Fruit fly (Drosophila melanogaster) whole organism, embryonic: ENCODE measurements around the gene CG6048.
A peak's percentile ranks its signal among the peaks of the same experiment; 100 is the strongest.

Experiments
- Atf3 ChIP-seq: fragments of 200-800 bp; sonication (Bioruptor generic); optimal IDR thresholded peaks from 3 replicates; lab custom pipeline; 2016; ENCODE audit warnings: missing biosample characterization, missing genetic modification characterization
- B-H1 ChIP-seq: fragments of 200-800 bp; sonication (Bioruptor generic); IDR thresholded peaks from 3 replicates; pipeline ENCODE4 v1.3.6; 2022; ENCODE audit warnings: missing biosample characterization, missing genetic modification characterization
- B-H2 ChIP-seq: fragments of 200-800 bp; sonication (Bioruptor generic); optimal IDR thresholded peaks from 2 replicates; lab custom pipeline; 2018; ENCODE audit warnings: missing biosample characterization, mild to moderate bottlenecking, missing genetic modification characterization
- Bgb ChIP-seq: fragments of 200-800 bp; sonication (Bioruptor generic); IDR thresholded peaks from 2 replicates; pipeline ENCODE4 v1.3.6; 2022; ENCODE audit warnings: missing biosample characterization, missing genetic modification characterization; ENCODE audit not compliant: partially characterized antibody
- CG12219 ChIP-seq: fragments of 200-800 bp; sonication (Bioruptor generic); optimal IDR thresholded peaks from 3 replicates; lab custom pipeline; 2018; ENCODE audit warnings: missing biosample characterization, mild to moderate bottlenecking, missing genetic modification characterization
- CG12299 ChIP-seq: fragments of 200-800 bp; sonication (Bioruptor generic); optimal IDR thresholded peaks from 2 replicates; lab custom pipeline; 2018; ENCODE audit warnings: missing biosample characterization, mild to moderate bottlenecking, missing genetic modification characterization
- CG15514 ChIP-seq: fragments of 200-800 bp; sonication (Bioruptor generic); optimal IDR thresholded peaks from 3 replicates; lab custom pipeline; 2017; ENCODE audit warnings: missing biosample characterization, missing genetic modification characterization, mild to moderate bottlenecking, moderate library complexity, missing genetic modification reagents
- CG1602 ChIP-seq: fragments of 200-800 bp; sonication (Bioruptor generic); optimal IDR thresholded peaks from 3 replicates; lab custom pipeline; 2016; ENCODE audit warnings: missing biosample characterization, missing genetic modification characterization
- CG16813 ChIP-seq: fragments of 200-800 bp; sonication (Bioruptor generic); IDR thresholded peaks from 3 replicates; pipeline ENCODE4 v1.3.6; 2022; ENCODE audit warnings: missing biosample characterization, missing genetic modification characterization; ENCODE audit not compliant: partially characterized antibody
- CG16863 ChIP-seq: fragments of 200-800 bp; sonication (Bioruptor generic); optimal IDR thresholded peaks from 3 replicates; lab custom pipeline; 2016; ENCODE audit warnings: missing biosample characterization, missing genetic modification characterization
- CG2129 ChIP-seq: fragments of 200-800 bp; sonication (Bioruptor generic); IDR thresholded peaks from 2 replicates; pipeline ENCODE4 v1.3.6; 2022; ENCODE audit warnings: missing biosample characterization, missing genetic modification characterization; ENCODE audit not compliant: partially characterized antibody
- CG3065 ChIP-seq: fragments of 200-800 bp; sonication (Bioruptor generic); optimal IDR thresholded peaks from 2 replicates; lab custom pipeline; 2016; ENCODE audit warnings: missing biosample characterization, missing genetic modification characterization
- CG32772 ChIP-seq: fragments of 200-800 bp; sonication (Bioruptor generic); IDR thresholded peaks from 2 replicates; pipeline ENCODE4 v1.3.6; 2022; ENCODE audit warnings: missing biosample characterization, missing genetic modification characterization
- CG34224 ChIP-seq: fragments of 200-800 bp; sonication (Bioruptor generic); IDR thresholded peaks from 3 replicates; pipeline ENCODE4 v1.3.6; 2022; ENCODE audit warnings: missing biosample characterization, missing genetic modification characterization; ENCODE audit not compliant: partially characterized antibody
- CG43689 ChIP-seq: fragments of 200-800 bp; sonication (Bioruptor generic); IDR thresholded peaks from 2 replicates; pipeline ENCODE4 v1.3.6; 2022; ENCODE audit warnings: missing biosample characterization, missing genetic modification characterization
- CG5953 ChIP-seq: fragments of 200-800 bp; sonication (Bioruptor generic); IDR thresholded peaks from 2 replicates; pipeline ENCODE4 v1.3.6; 2022; ENCODE audit warnings: missing biosample characterization, missing genetic modification characterization
- CG6765 ChIP-seq: fragments of 200-800 bp; sonication (Bioruptor generic); optimal IDR thresholded peaks from 3 replicates; lab custom pipeline; 2017; ENCODE audit warnings: missing biosample characterization, mild to moderate bottlenecking, missing genetic modification characterization
- CG8281 ChIP-seq: fragments of 200-800 bp; sonication (Bioruptor generic); optimal IDR thresholded peaks from 2 replicates; lab custom pipeline; 2018; ENCODE audit warnings: missing biosample characterization, mild to moderate bottlenecking, missing genetic modification characterization, moderate library complexity
- Camta ChIP-seq: fragments of 200-800 bp; sonication (Bioruptor generic); optimal IDR thresholded peaks from 2 replicates; lab custom pipeline; 2016; ENCODE audit warnings: missing biosample characterization, missing genetic modification characterization
- CkIIα-i1 ChIP-seq: fragments of 200-800 bp; sonication (Bioruptor generic); IDR thresholded peaks from 2 replicates; pipeline ENCODE4 v1.3.6; 2022; ENCODE audit warnings: missing biosample characterization, missing genetic modification characterization
- Deaf1 ChIP-seq: fragments of 200-800 bp; optimal IDR thresholded peaks from 3 replicates; lab custom pipeline; 2019; ENCODE audit warnings: missing biosample characterization, mild to moderate bottlenecking, missing genetic modification characterization, moderate library complexity
- Dek ChIP-seq: fragments of 200-800 bp; sonication (Bioruptor generic); optimal IDR thresholded peaks from 3 replicates; lab custom pipeline; 2019; ENCODE audit warnings: missing biosample characterization, mild to moderate bottlenecking, missing genetic modification characterization, moderate library complexity
- Dfd ChIP-seq, 2 experiments: fragments of >200 bp; optimal IDR thresholded peaks; 2 replicates each; lab custom pipeline; 2017; ENCODE audit warnings: missing biosample characterization in 2 of 2, missing genetic modification characterization in 2 of 2
- Elba2 ChIP-seq: fragments of 200-800 bp; sonication (Bioruptor generic); optimal IDR thresholded peaks from 3 replicates; lab custom pipeline; 2016; ENCODE audit warnings: missing biosample characterization, missing genetic modification characterization
- Ets65A ChIP-seq: fragments of 200-800 bp; sonication (Bioruptor generic); peaks from one replicate; lab custom pipeline; 2016; ENCODE audit warnings: missing biosample characterization, missing genetic modification characterization
- HLH4C ChIP-seq: fragments of 200-800 bp; sonication (Bioruptor generic); IDR thresholded peaks from 3 replicates; pipeline ENCODE4 v1.3.6; 2022; ENCODE audit warnings: missing biosample characterization, missing genetic modification characterization; ENCODE audit not compliant: partially characterized antibody
- HLHmδ ChIP-seq: fragments of 200-800 bp; sonication (Bioruptor generic); optimal IDR thresholded peaks from 2 replicates; lab custom pipeline; 2018; ENCODE audit warnings: missing biosample characterization, mild to moderate bottlenecking, missing genetic modification characterization, moderate library complexity
- Oaz ChIP-seq: fragments of 200-800 bp; sonication (Bioruptor generic); IDR thresholded peaks from 2 replicates; pipeline ENCODE4 v1.3.6; 2022; ENCODE audit warnings: missing biosample characterization, missing genetic modification characterization
- Ptx1 ChIP-seq: fragments of 200-800 bp; sonication (Bioruptor generic); IDR thresholded peaks from 2 replicates; pipeline ENCODE4 v1.3.6; 2022; ENCODE audit warnings: missing biosample characterization, missing genetic modification characterization
- Rfx ChIP-seq: fragments of 200-800 bp; sonication (Bioruptor generic); IDR thresholded peaks from 2 replicates; pipeline ENCODE4 v1.3.6; 2022; ENCODE audit warnings: missing biosample characterization, missing genetic modification characterization
- Six4 ChIP-seq: fragments of 200-800 bp; sonication (Bioruptor generic); optimal IDR thresholded peaks from 2 replicates; lab custom pipeline; 2016; ENCODE audit warnings: missing biosample characterization, missing genetic modification characterization
- Trl ChIP-seq, 3 experiments: fragments of >200 bp in 2 of 3; fragments of 200-800 bp in 1 of 3; sonication (Bioruptor generic) in 1 of 3; optimal IDR thresholded peaks; 2 replicates in 1 of 3; 3 replicates in 2 of 3; lab custom pipeline; 2016 to 2017; ENCODE audit warnings: missing biosample characterization in 1 of 3, missing genetic modification characterization in 1 of 3
- Xbp1 ChIP-seq: fragments of 200-800 bp; sonication (Bioruptor generic); optimal IDR thresholded peaks from 3 replicates; lab custom pipeline; 2016; ENCODE audit warnings: missing biosample characterization, mild to moderate bottlenecking, missing genetic modification characterization
- ab ChIP-seq: fragments of 200-800 bp; sonication (Bioruptor generic); optimal IDR thresholded peaks from 2 replicates; lab custom pipeline; 2016; ENCODE audit warnings: missing biosample characterization, missing genetic modification characterization
- dm ChIP-seq: fragments of 200-800 bp; sonication (Bioruptor generic); optimal IDR thresholded peaks from 3 replicates; lab custom pipeline; 2016; ENCODE audit warnings: missing biosample characterization, missing genetic modification characterization
- ewg ChIP-seq: fragments of 200-800 bp; sonication (Bioruptor generic); optimal IDR thresholded peaks from 3 replicates; lab custom pipeline; 2017; ENCODE audit warnings: mild to moderate bottlenecking, missing biosample characterization, missing genetic modification reagents, missing genetic modification characterization
- gfzf ChIP-seq: fragments of 200-800 bp; sonication (Bioruptor generic); optimal IDR thresholded peaks from 2 replicates; lab custom pipeline; 2016; ENCODE audit warnings: missing biosample characterization, mild to moderate bottlenecking, missing genetic modification characterization, moderate library complexity
- gt ChIP-seq: fragments of 200-800 bp; sonication (Bioruptor generic); IDR thresholded peaks from 2 replicates; pipeline ENCODE4 v1.3.6; 2022; ENCODE audit warnings: missing biosample characterization, missing genetic modification characterization
- kay ChIP-seq: fragments of 200-800 bp; sonication (Bioruptor generic); optimal IDR thresholded peaks from 2 replicates; lab custom pipeline; 2016; ENCODE audit warnings: missing biosample characterization, missing genetic modification characterization
- luna ChIP-seq: fragments of 200-800 bp; sonication (Bioruptor generic); optimal IDR thresholded peaks from 2 replicates; lab custom pipeline; 2016; ENCODE audit warnings: missing biosample characterization, missing genetic modification characterization
- mirr ChIP-seq: fragments of 200-800 bp; sonication (Bioruptor generic); optimal IDR thresholded peaks from 3 replicates; lab custom pipeline; 2018; ENCODE audit warnings: missing biosample characterization, mild to moderate bottlenecking, missing genetic modification characterization
- pb ChIP-seq: fragments of 200-800 bp; sonication (Bioruptor generic); optimal IDR thresholded peaks from 3 replicates; lab custom pipeline; 2016; ENCODE audit warnings: missing biosample characterization, missing genetic modification characterization
- sc ChIP-seq, 3 experiments: fragments of >200 bp in 2 of 3; fragments of 200-800 bp in 1 of 3; sonication (Bioruptor generic) in 1 of 3; optimal IDR thresholded peaks; 2 replicates in 2 of 3; 3 replicates in 1 of 3; lab custom pipeline; 2017; ENCODE audit warnings: mild to moderate bottlenecking in 1 of 3, missing biosample characterization in 1 of 3, missing genetic modification characterization in 1 of 3, missing genetic modification reagents in 1 of 3
- sens ChIP-seq: fragments of 200-800 bp; sonication (Bioruptor generic); peaks from one replicate; lab custom pipeline; 2016; ENCODE audit warnings: missing biosample characterization, missing genetic modification characterization
- sim ChIP-seq: fragments of 200-800 bp; sonication (Bioruptor generic); IDR thresholded peaks from 2 replicates; pipeline ENCODE4 v1.3.6; 2022; ENCODE audit warnings: missing biosample characterization, missing genetic modification characterization
- toy ChIP-seq: fragments of 200-800 bp; sonication (Bioruptor generic); IDR thresholded peaks from 2 replicates; pipeline ENCODE4 v1.3.6; 2022; ENCODE audit warnings: missing biosample characterization, missing genetic modification characterization
- vvl ChIP-seq: fragments of 200-800 bp; sonication (Bioruptor generic); IDR thresholded peaks from 2 replicates; pipeline ENCODE4 v1.3.6; 2022; ENCODE audit warnings: missing biosample characterization, missing genetic modification characterization
- wor ChIP-seq: fragments of 200-800 bp; sonication (Bioruptor generic); IDR thresholded peaks from 2 replicates; pipeline ENCODE4 v1.3.6; 2022; ENCODE audit warnings: missing biosample characterization, missing genetic modification characterization
- z ChIP-seq: fragments of 200-800 bp; sonication (Bioruptor generic); IDR thresholded peaks from 3 replicates; pipeline ENCODE4 v1.3.6; 2022; ENCODE audit warnings: missing biosample characterization, missing genetic modification characterization
- zen2 ChIP-seq: fragments of 200-800 bp; sonication (Bioruptor generic); IDR thresholded peaks from 3 replicates; pipeline ENCODE4 v1.3.6; 2022; ENCODE audit warnings: missing biosample characterization, missing genetic modification characterization; ENCODE audit not compliant: partially characterized antibody
- zfh1 ChIP-seq: fragments of 200-800 bp; sonication (Bioruptor generic); IDR thresholded peaks from 3 replicates; pipeline ENCODE4 v1.3.6; 2022; ENCODE audit warnings: missing biosample characterization, missing genetic modification characterization

CG6048 gene

DNA sequence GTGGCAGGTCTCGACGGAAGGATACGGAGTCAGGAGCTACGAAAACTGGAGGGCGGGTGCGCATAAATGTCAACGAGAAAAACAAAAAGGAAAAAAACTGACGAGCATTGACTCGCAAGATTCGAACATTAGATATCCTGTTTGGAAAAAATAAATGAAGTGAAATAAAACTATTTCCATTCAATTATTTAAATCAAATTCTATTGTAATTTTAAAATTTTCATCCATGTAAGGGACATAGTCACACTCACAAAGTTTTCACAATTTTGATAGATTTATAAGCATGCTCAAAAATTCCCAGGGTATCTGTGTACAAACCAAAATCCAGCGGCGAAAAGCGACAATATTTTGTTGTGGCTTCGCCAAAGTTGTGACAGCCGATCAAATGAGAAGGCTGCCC is 43.6 kb downstream of the CG6048 start (continued):
- TF ChIP-seq sim (GFP tag; lab: Robert Waterston, UW) (peak; percentile 43; the same call in 1 of the 2 replicates), ewg (GFP tag; lab: Kevin White, UChicago) (no peak), toy (GFP tag; lab: Robert Waterston, UW) (no peak), zfh1 (peak; percentile 46; the same call in 1 of the 3 replicates), Ptx1 (GFP tag; lab: Robert Waterston, UW) (peak; percentile 26; the same call in 1 of the 2 replicates), wor (GFP tag; lab: Robert Waterston, UW) (peak; percentile 13; the same call in 1 of the 2 replicates), Bgb (GFP tag; lab: Robert Waterston, UW) (no peak), vvl (no peak), sc (optimal IDR thresholded peaks at IDR 0.05; lab: Kevin White, UChicago) (no peak), sc (GFP tag; optimal IDR thresholded peaks at IDR 0.05; lab: Kevin White, UChicago) (no peak), sens (GFP tag; lab: Kevin White, UChicago) (peak; percentile 78), CG16813 (GFP tag; lab: Robert Waterston, UW) (no peak), CG16863 (GFP tag; lab: Kevin White, UChicago) (no peak), HLHmδ (GFP tag; lab: Kevin White, UChicago) (no peak), Trl (optimal IDR thresholded peaks at IDR 0.05; lab: Kevin White, UChicago) (no peak), Trl (GFP tag; optimal IDR thresholded peaks at IDR 0.05; lab: Kevin White, UChicago) (no peak), z (GFP tag; lab: Robert Waterston, UW) (no peak), gt (no peak), B-H2 (GFP tag; lab: Kevin White, UChicago) (no peak), HLH4C (GFP tag; lab: Robert Waterston, UW) (no peak), CG1602 (GFP tag; lab: Kevin White, UChicago) (no peak), Xbp1 (GFP tag; lab: Kevin White, UChicago) (peak; percentile 30), Camta (GFP tag; lab: Kevin White, UChicago) (no peak), CG34224 (GFP tag; lab: Robert Waterston, UW) (no peak), CG8281 (tag; lab: Kevin White, UChicago) (no peak), Ets65A (GFP tag; lab: Kevin White, UChicago) (no peak), luna (no peak), kay (GFP tag; lab: Kevin White, UChicago) (no peak), CG2129 (GFP tag; lab: Robert Waterston, UW) (no peak), CG12219 (GFP tag; lab: Kevin White, UChicago) (no peak), pb (no peak), mirr (GFP tag; lab: Kevin White, UChicago) (no peak), CkIIα-i1 (no peak), Rfx (0 out of 2 replicates have a peak, but pooled peaks have one; percentile 13), Six4 (GFP tag; lab: Kevin White, UChicago) (no peak), CG3065 (GFP tag; lab: Kevin White, UChicago) (peak; percentile 10), CG32772 (GFP tag; lab: Robert Waterston, UW) (0 out of 2 replicates have a peak, but pooled peaks have one; percentile 20), CG5953 (GFP tag; lab: Robert Waterston, UW) (no peak), B-H1 (GFP tag; lab: Robert Waterston, UW) (no peak), Elba2 (GFP tag; lab: Kevin White, UChicago) (no peak), ab (GFP tag; lab: Kevin White, UChicago) (no peak), Dfd (GFP tag; optimal IDR thresholded peaks at IDR 0.05; lab: Kevin White, UChicago) (no peak), CG12299 (tag; lab: Kevin White, UChicago) (no peak), Oaz (GFP tag; lab: Robert Waterston, UW) (no peak), CG6765 (GFP tag; lab: Kevin White, UChicago) (no peak), CG15514 (GFP tag; lab: Kevin White, UChicago) (no peak), zen2 (GFP tag; lab: Robert Waterston, UW) (no peak), gfzf (GFP tag; lab: Kevin White, UChicago) (no peak), Dek (tag; lab: Kevin White, UChicago) (no peak), Deaf1 (tag; lab: Kevin White, UChicago) (no peak), dm (no peak), CG43689 (GFP tag; lab: Robert Waterston, UW) (no peak), Atf3 (GFP tag; lab: Kevin White, UChicago) (no peak)
